Fruit fly (Drosophila melanogaster): Measurements from ENCODE around the gene ush.

ush gene

DNA sequence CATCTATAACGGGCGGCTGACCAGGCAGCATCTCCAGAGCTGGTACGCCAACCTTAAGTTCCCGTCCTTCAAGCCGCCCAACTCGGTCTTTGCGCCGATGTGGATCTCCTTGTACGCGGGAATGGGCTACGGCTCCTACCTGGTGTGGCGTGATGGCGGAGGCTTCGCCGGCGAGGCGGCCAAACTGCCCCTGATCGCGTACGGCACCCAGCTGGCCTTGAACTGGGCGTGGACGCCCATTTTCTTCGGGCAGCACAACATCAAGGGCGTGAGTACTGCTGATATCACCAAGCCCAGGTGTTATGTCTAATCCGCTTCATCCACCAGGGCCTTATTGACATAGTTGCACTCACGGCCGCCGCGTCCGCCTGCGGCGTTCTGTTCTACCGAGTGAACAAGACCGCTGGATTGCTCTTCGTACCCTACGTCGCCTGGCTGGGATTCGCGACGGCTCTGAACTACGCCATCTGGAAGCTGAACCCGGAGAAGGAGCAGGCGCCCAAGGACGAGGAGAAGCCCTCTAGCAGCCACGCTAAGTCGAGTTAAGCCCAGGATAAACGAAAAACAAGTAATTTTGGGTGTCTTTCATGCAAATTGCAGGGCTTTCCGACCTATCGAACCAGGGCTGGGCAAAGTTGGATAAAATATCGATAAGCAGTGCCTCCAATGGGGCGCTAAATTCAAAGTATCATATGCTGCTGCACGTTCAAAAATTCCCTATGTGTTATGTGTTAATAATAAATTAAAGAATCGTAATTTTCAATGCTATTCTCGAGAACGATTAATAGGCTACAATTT is 83.9 kb downstream of the ush start, which contains the start of gene rempA:
Gene rempA, minus strand, starts transcription at position 541 of the 798 bp plus-strand sequence.
- TF ChIP-seq CG7045 (GFP tag; optimal IDR thresholded peaks at IDR 0.05) (no peak), ovo (GFP tag; optimal IDR thresholded peaks at IDR 0.05) (no peak), pad (GFP tag; optimal IDR thresholded peaks at IDR 0.05) (no peak), toe (GFP tag; optimal IDR thresholded peaks at IDR 0.05) (no peak), Clk (GFP tag; optimal IDR thresholded peaks at IDR 0.05) (no peak), CG1620 (GFP tag; optimal IDR thresholded peaks at IDR 0.05) (no peak), kay (GFP tag; ENCODE audit: borderline replicate concordance) (no peak), CG7101 (tag; optimal IDR thresholded peaks at IDR 0.05) (no peak), Mnt (GFP tag; optimal IDR thresholded peaks at IDR 0.05) (no peak), bab1 (GFP tag; optimal IDR thresholded peaks at IDR 0.05) (no peak), Crg-1 (GFP tag; optimal IDR thresholded peaks at IDR 0.05) (no peak), tj (GFP tag; optimal IDR thresholded peaks at IDR 0.05) (no peak), CG12768 (GFP tag; optimal IDR thresholded peaks at IDR 0.05) (no peak)

DNA sequence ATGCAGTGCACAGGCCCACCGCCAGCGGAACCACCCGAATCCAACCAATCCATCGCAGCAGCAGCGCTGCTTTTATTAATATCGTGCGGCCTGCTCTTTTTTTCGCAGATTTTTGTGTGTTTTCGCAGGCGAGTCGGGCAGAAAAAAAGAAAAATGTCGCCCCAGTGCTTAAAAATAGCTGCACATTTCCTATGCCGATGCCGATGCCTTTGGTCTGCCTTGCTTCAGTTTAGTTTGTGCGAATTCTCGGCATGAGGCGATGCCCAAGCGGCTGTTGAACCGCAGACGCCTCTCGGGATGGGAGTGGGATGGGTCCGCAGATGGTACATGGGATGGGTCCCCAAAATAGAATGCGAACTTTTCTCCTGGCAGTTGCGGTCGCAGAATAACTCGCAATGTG is 87.3 kb downstream of the ush start:
- TF ChIP-seq cic (GFP tag; optimal IDR thresholded peaks at IDR 0.05) (no peak), CG33017 (tag; optimal IDR thresholded peaks at IDR 0.05) (no peak), Mnt (GFP tag; optimal IDR thresholded peaks at IDR 0.05) (no peak), cnc (optimal IDR thresholded peaks at IDR 0.05) (no peak), ovo (GFP tag; optimal IDR thresholded peaks at IDR 0.05) (no peak), CG1620 (GFP tag; optimal IDR thresholded peaks at IDR 0.05) (no peak), pad (GFP tag; optimal IDR thresholded peaks at IDR 0.05) (no peak), Crg-1 (GFP tag; optimal IDR thresholded peaks at IDR 0.05) (no peak), kay (GFP tag; ENCODE audit: borderline replicate concordance) (no peak), toe (GFP tag; optimal IDR thresholded peaks at IDR 0.05) (no peak), bab1 (GFP tag; optimal IDR thresholded peaks at IDR 0.05) (no peak), CG7045 (GFP tag; optimal IDR thresholded peaks at IDR 0.05) (no peak), CG12768 (GFP tag; optimal IDR thresholded peaks at IDR 0.05) (no peak), Clk (GFP tag; optimal IDR thresholded peaks at IDR 0.05) (no peak), tj (GFP tag; optimal IDR thresholded peaks at IDR 0.05) (no peak), CG7101 (tag; optimal IDR thresholded peaks at IDR 0.05) (no peak), CG11617 (GFP tag; optimal IDR thresholded peaks at IDR 0.05) (no peak), CG14711 (tag; optimal IDR thresholded peaks at IDR 0.05) (no peak)

DNA sequence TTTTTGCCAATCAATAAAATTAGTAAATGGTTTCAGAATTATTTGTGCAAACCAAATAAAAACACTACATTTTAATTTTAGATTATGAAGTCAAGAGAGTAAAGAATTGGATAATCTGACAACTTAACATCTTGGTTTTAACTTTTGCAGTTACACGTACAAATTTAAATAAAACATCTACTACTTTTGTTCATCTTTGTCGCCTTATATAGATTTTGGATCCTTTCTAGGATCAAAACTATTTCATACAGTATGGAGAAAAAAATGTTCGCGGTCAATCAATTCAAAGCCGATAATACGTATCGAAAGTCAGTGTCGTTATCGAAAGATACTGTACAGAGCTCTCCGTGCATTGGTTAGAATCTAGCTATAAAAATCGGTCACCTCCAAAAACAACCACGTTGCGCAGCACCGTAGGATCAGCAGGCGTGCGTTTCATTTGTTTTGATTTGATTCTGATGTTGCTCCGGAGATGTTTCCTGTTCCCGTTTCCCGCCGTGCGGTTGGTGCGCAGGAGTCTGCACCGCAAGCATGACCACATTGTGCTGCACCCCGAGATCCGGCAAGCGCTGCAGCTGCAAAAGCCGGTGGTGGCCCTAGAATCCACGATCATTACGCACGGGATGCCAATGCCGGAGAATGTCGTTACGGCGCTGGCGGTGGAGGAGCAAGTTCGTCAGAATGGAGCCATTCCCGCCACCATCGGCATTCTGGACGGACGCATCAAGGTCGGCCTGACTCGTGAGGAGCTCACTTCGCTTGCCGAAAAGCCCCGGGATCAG is 87.9 kb downstream of the ush start, which contains the start of the genes uncNacbeta and CG2794:
Gene uncNacbeta, minus strand, starts transcription at position 51 of the 782 bp plus-strand sequence.
Gene CG2794, plus strand, starts transcription at position 395 of the 782 bp plus-strand sequence.
- TF ChIP-seq bab1 (GFP tag; optimal IDR thresholded peaks at IDR 0.05) (peak; percentile 47), cic (GFP tag; optimal IDR thresholded peaks at IDR 0.05) (peak; percentile 8), Mnt (GFP tag; optimal IDR thresholded peaks at IDR 0.05) (peak; percentile 79), CG5204 (GFP tag; optimal IDR thresholded peaks at IDR 0.05) (no peak), CG11617 (GFP tag; optimal IDR thresholded peaks at IDR 0.05) (no peak), CG7101 (tag; optimal IDR thresholded peaks at IDR 0.05) (peak; percentile 39)

DNA sequence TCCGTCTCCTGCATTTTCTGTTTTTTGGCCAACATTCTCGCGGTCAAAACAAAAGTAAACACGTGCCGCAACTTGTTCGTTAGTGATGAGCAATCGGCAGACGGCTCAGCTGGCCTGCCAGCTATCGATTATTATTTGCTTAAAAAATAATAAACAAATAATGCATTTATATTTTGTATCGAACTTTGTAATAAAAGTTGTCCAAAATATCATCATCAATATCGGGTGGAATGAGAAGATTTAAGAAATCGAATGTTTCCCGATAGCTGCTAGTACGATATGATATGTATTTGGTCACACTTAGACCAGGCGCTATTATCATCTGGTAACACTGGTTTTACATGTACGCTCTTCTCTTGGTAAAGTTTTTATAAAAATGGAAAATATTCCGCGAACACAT is 92.0 kb downstream of the ush start, which contains the start of the genes Nle and Sf3b1:
Gene Nle, minus strand, starts transcription at position 92 of the 400 bp plus-strand sequence.
Gene Sf3b1, plus strand, starts transcription at position 311 of the 400 bp plus-strand sequence.
- TF ChIP-seq Crg-1 (GFP tag; optimal IDR thresholded peaks at IDR 0.05) (peak; percentile 62), tj (GFP tag; optimal IDR thresholded peaks at IDR 0.05) (peak; percentile 2), CG33017 (tag; optimal IDR thresholded peaks at IDR 0.05) (no peak), kay (GFP tag; ENCODE audit: borderline replicate concordance) (no peak), pad (GFP tag; optimal IDR thresholded peaks at IDR 0.05) (peak; percentile 23), CG12768 (GFP tag; optimal IDR thresholded peaks at IDR 0.05) (peak; percentile 6), CG7101 (tag; optimal IDR thresholded peaks at IDR 0.05) (peak; percentile 55), Hr96 (GFP tag; optimal IDR thresholded peaks at IDR 0.05) (peak; percentile 20), cnc (optimal IDR thresholded peaks at IDR 0.05) (no peak), CG7045 (GFP tag; optimal IDR thresholded peaks at IDR 0.05) (no peak), Mnt (GFP tag; optimal IDR thresholded peaks at IDR 0.05) (peak; percentile 97), CG14711 (tag; optimal IDR thresholded peaks at IDR 0.05) (peak; percentile 55), Clk (GFP tag; optimal IDR thresholded peaks at IDR 0.05) (peak; percentile 44), bab1 (GFP tag; optimal IDR thresholded peaks at IDR 0.05) (peak; percentile 49), toe (GFP tag; optimal IDR thresholded peaks at IDR 0.05) (peak; percentile 66), cic (GFP tag; optimal IDR thresholded peaks at IDR 0.05) (no peak), CG11617 (GFP tag; optimal IDR thresholded peaks at IDR 0.05) (peak; percentile 58), CG1620 (GFP tag; optimal IDR thresholded peaks at IDR 0.05) (peak; percentile 67), CG5204 (GFP tag; optimal IDR thresholded peaks at IDR 0.05) (no peak), ovo (GFP tag; optimal IDR thresholded peaks at IDR 0.05) (no peak)

DNA sequence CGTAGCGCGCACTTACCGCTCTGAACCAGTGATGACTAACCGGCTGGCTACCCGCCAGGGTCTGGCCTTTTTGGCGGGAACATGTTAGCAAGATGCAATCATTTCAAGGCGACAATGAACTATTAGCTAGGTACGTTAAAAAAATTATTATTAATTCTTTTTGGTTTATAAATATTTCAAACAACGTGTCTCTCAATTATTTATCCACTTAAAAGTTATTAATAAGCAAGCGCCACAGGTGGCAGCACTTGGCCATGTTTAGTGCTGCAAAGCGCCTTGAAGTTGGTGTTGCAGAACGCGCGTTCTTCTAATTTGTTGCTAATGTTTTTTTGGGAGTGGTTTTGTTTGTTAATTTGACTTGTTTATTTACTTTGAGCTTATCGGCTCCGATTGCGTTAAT is 98.2 kb downstream of the ush start, which contains the start of the genes Ipk2 and cold:
Gene Ipk2, minus strand, starts transcription at position 39 of the 400 bp plus-strand sequence.
Gene cold, plus strand, starts transcription at position 66 of the 400 bp plus-strand sequence.
- TF ChIP-seq Mnt (GFP tag; optimal IDR thresholded peaks at IDR 0.05) (peak; percentile 83), CG1620 (GFP tag; optimal IDR thresholded peaks at IDR 0.05) (peak; percentile 93), bab1 (GFP tag; optimal IDR thresholded peaks at IDR 0.05) (peak; percentile 86), ovo (GFP tag; optimal IDR thresholded peaks at IDR 0.05) (peak; percentile 31), CG33017 (tag; optimal IDR thresholded peaks at IDR 0.05) (peak; percentile 64), CG7101 (tag; optimal IDR thresholded peaks at IDR 0.05) (peak; percentile 86), kay (GFP tag; ENCODE audit: borderline replicate concordance) (no peak), cic (GFP tag; optimal IDR thresholded peaks at IDR 0.05) (peak; percentile 53), pad (GFP tag; optimal IDR thresholded peaks at IDR 0.05) (peak; percentile 83), Hr96 (GFP tag; optimal IDR thresholded peaks at IDR 0.05) (peak; percentile 81), tj (GFP tag; optimal IDR thresholded peaks at IDR 0.05) (peak; percentile 54), cnc (optimal IDR thresholded peaks at IDR 0.05) (no peak), CG5204 (GFP tag; optimal IDR thresholded peaks at IDR 0.05) (peak; percentile 84), Clk (GFP tag; optimal IDR thresholded peaks at IDR 0.05) (peak; percentile 83), CG11617 (GFP tag; optimal IDR thresholded peaks at IDR 0.05) (peak; percentile 83), CG14711 (tag; optimal IDR thresholded peaks at IDR 0.05) (peak; percentile 70), Crg-1 (GFP tag; optimal IDR thresholded peaks at IDR 0.05) (peak; percentile 90), toe (GFP tag; optimal IDR thresholded peaks at IDR 0.05) (peak; percentile 89), CG7045 (GFP tag; optimal IDR thresholded peaks at IDR 0.05) (peak; percentile 82), CG12768 (GFP tag; optimal IDR thresholded peaks at IDR 0.05) (peak; percentile 88)

Data from whole organism, adult.